Worm (Caenorhabditis elegans): ENCODE data around the gene ZC449.8.

DNA sequence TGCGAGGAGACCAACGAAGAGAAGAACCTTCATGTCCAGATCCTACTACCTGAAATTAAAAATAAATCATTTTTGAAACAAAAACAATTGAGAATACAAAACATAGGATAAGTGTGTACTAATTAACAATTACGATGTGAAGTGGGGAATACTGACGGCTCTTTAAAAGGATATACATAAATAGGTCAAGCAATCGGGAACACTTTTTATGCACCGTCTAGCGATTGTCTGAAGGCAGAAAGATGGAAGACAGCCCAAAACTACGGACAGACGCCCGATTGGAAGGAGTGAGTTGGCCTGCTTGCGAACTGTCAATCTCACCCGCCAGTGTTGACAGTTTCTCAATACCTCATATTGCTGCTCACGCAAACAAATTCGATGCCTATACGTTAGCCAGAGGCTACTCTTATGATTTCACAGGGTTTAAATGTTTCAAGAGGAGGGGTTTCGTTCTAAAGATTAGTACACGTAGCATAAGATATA lies 45.0 kb upstream of the ZC449.8 start, which contains the start of gene calu-1:
- no peak for TF ChIP-seq dao-5 (tag; optimal IDR thresholded peaks at IDR 0.05)
- TF ChIP-seq W03F9.2 (tag; optimal IDR thresholded peaks at IDR 0.05): no peak
- no peak for TF ChIP-seq him-1 (tag; optimal IDR thresholded peaks at IDR 0.05)

All from whole organism, L4/young adult.